Worm (Caenorhabditis elegans) whole organism, L2 larva: Measurements from ENCODE around the gene fnip-2.

Source experiments
- alr-1 ChIP-seq: fragments of 150-350 bp; optimal IDR thresholded peaks from 2 replicates; lab custom pipeline; 2014; ENCODE audit warnings: missing biosample characterization, missing genetic modification characterization
- crh-2 ChIP-seq: sonication (generic microtip); optimal IDR thresholded peaks from 2 replicates; lab custom pipeline; 2017; ENCODE audit warnings: missing biosample characterization, missing genetic modification characterization
- mdl-1 ChIP-seq, 2 experiments: fragments of 150-350 bp in 1 of 2; sonication (generic microtip) in 1 of 2; optimal IDR thresholded peaks; 2 replicates each; lab custom pipeline; 2017; ENCODE audit warnings: missing biosample characterization in 2 of 2, missing genetic modification characterization in 2 of 2

ce11 chrIV:2220896-2221295, 1.7 kb upstream of the fnip-2 start:
- TF ChIP-seq crh-2 (tag; lab: Kevin White, UChicago) (no peak), mdl-1 (tag; optimal IDR thresholded peaks at IDR 0.05; lab: Kevin White, UChicago) (no peak), alr-1 (tag; lab: Kevin White, UChicago) (no peak)
